Worm (Caenorhabditis elegans) whole organism, L2 larva: ENCODE results near the gene sqst-3.

Experiments used
- C34F6.9 ChIP-seq: fragments of 150-350 bp; optimal IDR thresholded peaks from 2 replicates; lab custom pipeline; 2014; ENCODE audit warnings: missing biosample characterization, missing genetic modification characterization
- R02D3.7 ChIP-seq: fragments of 150-350 bp; optimal IDR thresholded peaks from 2 replicates; lab custom pipeline; 2014; ENCODE audit warnings: missing biosample characterization, missing genetic modification characterization
- Y55F3AM.14 ChIP-seq: fragments of 200-800 bp; sonication (Bioruptor generic); optimal IDR thresholded peaks from 2 replicates; lab custom pipeline; 2018; ENCODE audit warnings: mild to moderate bottlenecking, missing genetic modification characterization, missing compliant biosample characterization
- ZK546.5 ChIP-seq: sonication (generic microtip); optimal IDR thresholded peaks from 2 replicates; lab custom pipeline; 2017; ENCODE audit warnings: missing biosample characterization, missing genetic modification characterization
- alr-1 ChIP-seq: fragments of 150-350 bp; optimal IDR thresholded peaks from 2 replicates; lab custom pipeline; 2014; ENCODE audit warnings: missing biosample characterization, missing genetic modification characterization
- aly-2 ChIP-seq: fragments of 150-350 bp; optimal IDR thresholded peaks from 2 replicates; lab custom pipeline; 2014; ENCODE audit warnings: missing biosample characterization, missing genetic modification characterization
- blmp-1 ChIP-seq: sonication (generic microtip); optimal IDR thresholded peaks from 2 replicates; lab custom pipeline; 2017; ENCODE audit warnings: missing genetic modification characterization, mild to moderate bottlenecking, missing compliant biosample characterization, antibody characterized with exemption, moderate library complexity; ENCODE audit not compliant: insufficient read depth
- ceh-16 ChIP-seq: fragments of 150-350 bp; optimal IDR thresholded peaks from 2 replicates; lab custom pipeline; 2014; ENCODE audit warnings: missing biosample characterization, missing genetic modification characterization
- ceh-82 ChIP-seq: fragments of 150-350 bp; optimal IDR thresholded peaks from 2 replicates; lab custom pipeline; 2014; ENCODE audit warnings: missing biosample characterization, missing genetic modification characterization
- crh-2 ChIP-seq: sonication (generic microtip); optimal IDR thresholded peaks from 2 replicates; lab custom pipeline; 2017; ENCODE audit warnings: missing biosample characterization, missing genetic modification characterization
- dmd-4 ChIP-seq: sonication (generic microtip); optimal IDR thresholded peaks from 2 replicates; lab custom pipeline; 2017; ENCODE audit warnings: missing biosample characterization, missing genetic modification characterization
- egl-27 ChIP-seq: sonication (generic microtip); optimal IDR thresholded peaks from 3 replicates; lab custom pipeline; 2017; ENCODE audit warnings: missing biosample characterization, missing genetic modification reagents, missing genetic modification characterization
- elt-3 ChIP-seq: sonication (generic microtip); optimal IDR thresholded peaks from 2 replicates; lab custom pipeline; 2017; ENCODE audit warnings: missing biosample characterization, missing genetic modification characterization
- fos-1 ChIP-seq: fragments of 150-350 bp; optimal IDR thresholded peaks from 2 replicates; lab custom pipeline; 2014; ENCODE audit warnings: missing biosample characterization, missing genetic modification characterization
- gmeb-1 ChIP-seq: fragments of 150-350 bp; optimal IDR thresholded peaks from 2 replicates; lab custom pipeline; 2014; ENCODE audit warnings: missing biosample characterization, missing genetic modification characterization
- lin-11 ChIP-seq: fragments of 150-350 bp; sonication (generic microtip); optimal IDR thresholded peaks from 2 replicates; lab custom pipeline; 2014; ENCODE audit warnings: missing biosample characterization, missing genetic modification characterization, inconsistent platforms, mixed read lengths
- lin-13 ChIP-seq: fragments of 150-350 bp; optimal IDR thresholded peaks from 2 replicates; lab custom pipeline; 2014; ENCODE audit warnings: missing biosample characterization, missing genetic modification reagents, missing genetic modification characterization
- lin-39 ChIP-seq: fragments of 150-350 bp; optimal IDR thresholded peaks from 2 replicates; lab custom pipeline; 2014; ENCODE audit warnings: missing biosample characterization, missing genetic modification reagents, missing genetic modification characterization
- lsy-2 ChIP-seq, 2 experiments: fragments of 150-350 bp in 1 of 2; sonication (generic microtip) in 1 of 2; optimal IDR thresholded peaks; 2 replicates each; lab custom pipeline; 2014 to 2017; ENCODE audit warnings: missing biosample characterization in 2 of 2, missing genetic modification characterization in 2 of 2
- mab-5 ChIP-seq: fragments of 150-350 bp; optimal IDR thresholded peaks from 2 replicates; lab custom pipeline; 2014; ENCODE audit warnings: missing biosample characterization, missing genetic modification characterization
- mdl-1 ChIP-seq, 2 experiments: fragments of 150-350 bp in 1 of 2; sonication (generic microtip) in 1 of 2; optimal IDR thresholded peaks; 2 replicates each; lab custom pipeline; 2017; ENCODE audit warnings: missing biosample characterization in 2 of 2, missing genetic modification characterization in 2 of 2
- nhr-129 ChIP-seq: fragments of 150-350 bp; optimal IDR thresholded peaks from 2 replicates; lab custom pipeline; 2014; ENCODE audit warnings: missing biosample characterization, missing genetic modification characterization
- nhr-21 ChIP-seq: fragments of 150-350 bp; optimal IDR thresholded peaks from 2 replicates; lab custom pipeline; 2014; ENCODE audit warnings: missing biosample characterization, missing genetic modification characterization
- nhr-23 ChIP-seq: fragments of 150-350 bp; optimal IDR thresholded peaks from 2 replicates; lab custom pipeline; 2014; ENCODE audit warnings: missing biosample characterization, missing genetic modification reagents, missing genetic modification characterization
- nhr-237 ChIP-seq: fragments of 150-350 bp; optimal IDR thresholded peaks from 2 replicates; lab custom pipeline; 2014; ENCODE audit warnings: missing biosample characterization, missing genetic modification characterization
- nhr-25 ChIP-seq: fragments of 150-350 bp; sonication (generic microtip); optimal IDR thresholded peaks from 3 replicates; lab custom pipeline; 2014; ENCODE audit warnings: missing biosample characterization, missing genetic modification characterization
- nhr-77 ChIP-seq: fragments of 150-350 bp; optimal IDR thresholded peaks from 2 replicates; lab custom pipeline; 2014; ENCODE audit warnings: missing biosample characterization, missing genetic modification characterization
- peb-1 ChIP-seq: fragments of 150-350 bp; optimal IDR thresholded peaks from 2 replicates; lab custom pipeline; 2014; ENCODE audit warnings: missing biosample characterization, missing genetic modification characterization
- sem-4 ChIP-seq: fragments of 150-350 bp; optimal IDR thresholded peaks from 2 replicates; lab custom pipeline; 2014; ENCODE audit warnings: missing biosample characterization, missing genetic modification reagents, missing genetic modification characterization
- sma-9 ChIP-seq, 2 experiments: fragments of 150-350 bp in 1 of 2; sonication (generic microtip) in 1 of 2; optimal IDR thresholded peaks; 2 replicates each; lab custom pipeline; 2014 to 2016; ENCODE audit warnings: missing genetic modification characterization in 2 of 2, mild to moderate bottlenecking in 1 of 2, missing biosample characterization in 1 of 2, missing compliant biosample characterization in 1 of 2, missing genetic modification reagents in 1 of 2, moderate library complexity in 1 of 2
- unc-39 ChIP-seq: fragments of 150-350 bp; optimal IDR thresholded peaks from 2 replicates; lab custom pipeline; 2014; ENCODE audit warnings: missing biosample characterization, missing genetic modification characterization
- unc-55 ChIP-seq: fragments of 150-350 bp; sonication (generic microtip); optimal IDR thresholded peaks from 3 replicates; lab custom pipeline; 2014; ENCODE audit warnings: missing biosample characterization, missing genetic modification reagents, missing genetic modification characterization
- unc-62 ChIP-seq: fragments of 150-350 bp; optimal IDR thresholded peaks from 2 replicates; lab custom pipeline; 2014; ENCODE audit warnings: missing biosample characterization, missing genetic modification reagents, missing genetic modification characterization
- ztf-1 ChIP-seq: fragments of 200-800 bp; sonication (Bioruptor generic); conservative IDR thresholded peaks from 2 replicates; pipeline ENCODE4 v1.3.6; 2022; ENCODE audit warnings: missing genetic modification characterization, missing compliant biosample characterization
- ztf-11 ChIP-seq: sonication (generic microtip); optimal IDR thresholded peaks from 2 replicates; lab custom pipeline; 2017; ENCODE audit warnings: missing biosample characterization, missing genetic modification characterization
- ztf-4 ChIP-seq: fragments of 150-350 bp; optimal IDR thresholded peaks from 2 replicates; lab custom pipeline; 2014; ENCODE audit warnings: missing biosample characterization, missing genetic modification characterization

sqst-3 gene

ce11 chrV:19230413-19230812 is at the start of gene sqst-3:
sqst-3 (plus strand) TSS chrV:19230782.
- no peak for TF ChIP-seq nhr-237 (tag; lab: Kevin White, UChicago)
- no peak for TF ChIP-seq lin-39
- TF ChIP-seq nhr-23 (tag; lab: Kevin White, UChicago) = no peak
- TF ChIP-seq dmd-4 (tag; lab: Kevin White, UChicago) = no peak
- TF ChIP-seq lin-11 (tag; lab: Kevin White, UChicago) = no peak
- no peak for TF ChIP-seq nhr-129 (tag; lab: Kevin White, UChicago)
- TF ChIP-seq ceh-82 (tag; lab: Kevin White, UChicago) = no peak
- no peak for TF ChIP-seq ZK546.5 (tag; lab: Kevin White, UChicago)
- no peak for TF ChIP-seq unc-39 (tag; lab: Kevin White, UChicago)
- no peak for TF ChIP-seq gmeb-1 (tag; lab: Kevin White, UChicago)
- no peak for TF ChIP-seq sma-9 (GFP tag; optimal IDR thresholded peaks at IDR 0.05; lab: Kevin White, UChicago)
- no peak for TF ChIP-seq sma-9 (tag; optimal IDR thresholded peaks at IDR 0.05; lab: Kevin White, UChicago)
- TF ChIP-seq blmp-1 = no peak
- TF ChIP-seq mab-5 (tag; lab: Kevin White, UChicago) = no peak
- TF ChIP-seq aly-2 (tag; lab: Kevin White, UChicago) = no peak

ce11 chrV:19181684-19182083 is 48.9 kb upstream of the sqst-3 start:
- no peak for TF ChIP-seq Y55F3AM.14 (GFP tag; lab: Kevin White, UChicago)
- TF ChIP-seq lsy-2 (tag; optimal IDR thresholded peaks at IDR 0.05; lab: Kevin White, UChicago) = no peak
- TF ChIP-seq egl-27 (tag; lab: Kevin White, UChicago) = no peak
- TF ChIP-seq ztf-4 (tag; lab: Kevin White, UChicago) = no peak
- TF ChIP-seq unc-62 (GFP tag; lab: Kevin White, UChicago) = no peak
- no peak for TF ChIP-seq elt-3 (tag; lab: Kevin White, UChicago)
- TF ChIP-seq, all 48 proteins: peak for 0

- TF ChIP-seq R02D3.7 (tag; lab: Kevin White, UChicago) (peak; percentile 95), nhr-129 (tag; lab: Kevin White, UChicago) (peak; percentile 31), nhr-21 (tag; lab: Kevin White, UChicago) (no peak), lin-13 (GFP tag; lab: Kevin White, UChicago) (peak; percentile 71), sem-4 (tag; lab: Kevin White, UChicago) (no peak), ztf-11 (tag; lab: Kevin White, UChicago) (no peak), unc-62 (GFP tag; lab: Kevin White, UChicago) (no peak), nhr-25 (tag; lab: Kevin White, UChicago) (no peak), mdl-1 (tag; optimal IDR thresholded peaks at IDR 0.05; lab: Kevin White, UChicago) (no peak), fos-1 (tag; lab: Kevin White, UChicago) (no peak), dmd-4 (tag; lab: Kevin White, UChicago) (no peak), blmp-1 (no peak), nhr-77 (tag; lab: Kevin White, UChicago) (no peak), elt-3 (tag; lab: Kevin White, UChicago) (no peak), ceh-16 (tag; lab: Kevin White, UChicago) (no peak), C34F6.9 (tag; lab: Kevin White, UChicago) (peak; percentile 62), crh-2 (tag; lab: Kevin White, UChicago) (peak; percentile 44), gmeb-1 (tag; lab: Kevin White, UChicago) (peak; percentile 39), sma-9 (GFP tag; optimal IDR thresholded peaks at IDR 0.05; lab: Kevin White, UChicago) (no peak), sma-9 (tag; optimal IDR thresholded peaks at IDR 0.05; lab: Kevin White, UChicago) (no peak), unc-55 (GFP tag; lab: Kevin White, UChicago) (peak; percentile 32), lsy-2 (tag; optimal IDR thresholded peaks at IDR 0.05; lab: Kevin White, UChicago) (peak; percentile 34 to 70), ztf-4 (tag; lab: Kevin White, UChicago) (no peak), mab-5 (tag; lab: Kevin White, UChicago) (no peak)
These were observed 40.5 kb upstream of the sqst-3 start, which contains the start of the genes Y39B6A.3 and pph-5 for ce11 chrV:19189963-19190597. Y39B6A.3 (minus strand) TSS chrV:19190013. pph-5 (plus strand) TSS chrV:19190547.

ce11 chrV:19201190-19201589 is 29.4 kb upstream of the sqst-3 start:
- TF ChIP-seq peb-1 (tag; lab: Kevin White, UChicago) = no peak
- TF ChIP-seq Y55F3AM.14 (GFP tag; lab: Kevin White, UChicago) = no peak
- TF ChIP-seq gmeb-1 (tag; lab: Kevin White, UChicago) = no peak
- TF ChIP-seq ztf-1 (GFP tag; lab: Robert Waterston, UW) = no peak
- TF ChIP-seq sma-9 (GFP tag; optimal IDR thresholded peaks at IDR 0.05; lab: Kevin White, UChicago) = no peak
- TF ChIP-seq sma-9 (tag; optimal IDR thresholded peaks at IDR 0.05; lab: Kevin White, UChicago) = no peak
- TF ChIP-seq alr-1 = no peak
- TF ChIP-seq fos-1 (tag; lab: Kevin White, UChicago) = no peak
- TF ChIP-seq R02D3.7 (tag; lab: Kevin White, UChicago) = no peak
- TF ChIP-seq mdl-1 (tag; optimal IDR thresholded peaks at IDR 0.05; lab: Kevin White, UChicago) = no peak
